Worm (Caenorhabditis elegans): ENCODE measurements around the gene nspe-4.

- no peak for TF ChIP-seq lin-15B (tag; optimal IDR thresholded peaks at IDR 0.05)
- no peak for TF ChIP-seq lin-39 (tag; optimal IDR thresholded peaks at IDR 0.05)
- TF ChIP-seq nhr-237 (tag; optimal IDR thresholded peaks at IDR 0.05), result no peak
- no peak for TF ChIP-seq tbx-2 (tag; optimal IDR thresholded peaks at IDR 0.05)
- TF ChIP-seq ZK546.5 (tag; optimal IDR thresholded peaks at IDR 0.05), result no peak
- TF ChIP-seq zag-1 (tag; optimal IDR thresholded peaks at IDR 0.05), result no peak
- TF ChIP-seq mdl-1 (tag; optimal IDR thresholded peaks at IDR 0.05), result no peak
- no peak for TF ChIP-seq nhr-28 (tag; optimal IDR thresholded peaks at IDR 0.05)
- no peak for TF ChIP-seq nhr-77 (tag; optimal IDR thresholded peaks at IDR 0.05)
These were observed 7.0 kb downstream of the nspe-4 start, which contains the start of gene nspe-2 for ce11 chrII:12619288-12619687.
